Fruit fly (Drosophila melanogaster) whole organism, embryonic: ENCODE data around the gene CG6983.

ENCODE experiments used
- CG14710 ChIP-seq: fragments of 200-800 bp; sonication (Bioruptor generic); optimal IDR thresholded peaks from 3 replicates; lab custom pipeline; 2019; ENCODE audit warnings: missing biosample characterization, mild to moderate bottlenecking, missing genetic modification characterization, moderate library complexity
- CG17912 ChIP-seq: fragments of 200-800 bp; sonication (Bioruptor generic); optimal IDR thresholded peaks from 2 replicates; lab custom pipeline; 2018; ENCODE audit warnings: missing biosample characterization, mild to moderate bottlenecking, missing genetic modification characterization
- CG1832 ChIP-seq: fragments of 200-800 bp; sonication (Bioruptor generic); optimal IDR thresholded peaks from 2 replicates; lab custom pipeline; 2017; ENCODE audit warnings: missing biosample characterization, mild to moderate bottlenecking, missing genetic modification characterization, inconsistent platforms
- Fer1 ChIP-seq: fragments of 200-800 bp; sonication (Bioruptor generic); optimal IDR thresholded peaks from 2 replicates; lab custom pipeline; 2017; ENCODE audit warnings: missing biosample characterization, mild to moderate bottlenecking, missing genetic modification characterization
- Lpt ChIP-seq: fragments of >200 bp; optimal IDR thresholded peaks from 2 replicates; lab custom pipeline; 2018; ENCODE audit warnings: missing biosample characterization, missing genetic modification characterization
- PHDP ChIP-seq: fragments of 200-800 bp; sonication (Bioruptor generic); optimal IDR thresholded peaks from 3 replicates; lab custom pipeline; 2018; ENCODE audit warnings: missing biosample characterization, mild to moderate bottlenecking, missing genetic modification characterization, moderate library complexity
- Ptx1 ChIP-seq: fragments of 200-800 bp; sonication (Bioruptor generic); IDR thresholded peaks from 2 replicates; pipeline ENCODE4 v1.3.6; 2022; ENCODE audit warnings: missing biosample characterization, missing genetic modification characterization
- Ravus ChIP-seq: fragments of 200-800 bp; sonication (Bioruptor generic); IDR thresholded peaks from 2 replicates; pipeline ENCODE4 v1.3.6; 2022; ENCODE audit warnings: missing biosample characterization, missing genetic modification characterization
- ro ChIP-seq: fragments of 200-800 bp; sonication (Bioruptor generic); IDR thresholded peaks from 2 replicates; pipeline ENCODE4 v1.3.6; 2022; ENCODE audit warnings: missing biosample characterization, missing genetic modification characterization
- slou ChIP-seq: fragments of 200-800 bp; sonication (Bioruptor generic); optimal IDR thresholded peaks from 3 replicates; lab custom pipeline; 2016; ENCODE audit warnings: missing biosample characterization, missing genetic modification characterization
- slp2 ChIP-seq: fragments of 200-800 bp; sonication (Bioruptor generic); optimal IDR thresholded peaks from 2 replicates; lab custom pipeline; 2016; ENCODE audit warnings: missing biosample characterization, missing genetic modification characterization
- vfl ChIP-seq: fragments of 200-800 bp; sonication (Bioruptor generic); optimal IDR thresholded peaks from 2 replicates; lab custom pipeline; 2016; ENCODE audit warnings: missing biosample characterization, missing genetic modification characterization
- wek ChIP-seq: fragments of 200-800 bp; sonication (Bioruptor generic); optimal IDR thresholded peaks from 3 replicates; lab custom pipeline; 2018; ENCODE audit warnings: missing biosample characterization, mild to moderate bottlenecking, missing genetic modification characterization, moderate library complexity
- zen ChIP-seq: fragments of 200-800 bp; sonication (Bioruptor generic); optimal IDR thresholded peaks from 3 replicates; lab custom pipeline; 2018; ENCODE audit warnings: missing biosample characterization, mild to moderate bottlenecking, missing genetic modification characterization, moderate library complexity

dm6 chr3L:8423156-8423555 is 26.0 kb downstream of the CG6983 start:
- TF ChIP-seq wek (GFP tag; lab: Kevin White, UChicago) (no peak), CG17912 (no peak), Fer1 (GFP tag; lab: Kevin White, UChicago) (no peak), CG1832 (GFP tag; lab: Kevin White, UChicago) (no peak), slou (GFP tag; lab: Kevin White, UChicago) (no peak), Ravus (GFP tag; lab: Robert Waterston, UW) (no peak), ro (GFP tag; lab: Robert Waterston, UW) (no peak), PHDP (tag; lab: Kevin White, UChicago) (peak; percentile 1), Ptx1 (GFP tag; lab: Robert Waterston, UW) (no peak), vfl (GFP tag; lab: Kevin White, UChicago) (no peak), Lpt (GFP tag; lab: Kevin White, UChicago) (no peak), slp2 (GFP tag; lab: Kevin White, UChicago) (no peak), zen (tag; lab: Kevin White, UChicago) (no peak), CG14710 (tag; lab: Kevin White, UChicago) (peak; percentile 33)
